Fruit fly (Drosophila melanogaster) whole organism, embryonic: ENCODE results near the gene Pc.

Source experiments
- Antp ChIP-seq: fragments of 200-800 bp; sonication (Bioruptor generic); optimal IDR thresholded peaks from 3 replicates; lab custom pipeline; 2016; ENCODE audit warnings: missing biosample characterization, missing genetic modification characterization
- CG1024 ChIP-seq: fragments of 200-800 bp; sonication (Bioruptor generic); IDR thresholded peaks from 2 replicates; pipeline ENCODE4 v1.3.6; 2022; ENCODE audit warnings: missing biosample characterization, missing genetic modification characterization
- CG11247 ChIP-seq: fragments of 200-800 bp; sonication (Bioruptor generic); IDR thresholded peaks from 2 replicates; pipeline ENCODE4 v1.3.6; 2022; ENCODE audit warnings: missing biosample characterization, missing genetic modification characterization
- CG11696 ChIP-seq: fragments of 200-800 bp; sonication (Bioruptor generic); IDR thresholded peaks from 2 replicates; pipeline ENCODE4 v1.3.6; 2022; ENCODE audit warnings: missing biosample characterization, missing genetic modification characterization
- CG12391 ChIP-seq: fragments of 200-800 bp; sonication (Bioruptor generic); optimal IDR thresholded peaks from 3 replicates; lab custom pipeline; 2018; ENCODE audit warnings: missing biosample characterization, mild to moderate bottlenecking, missing genetic modification characterization, moderate library complexity
- CG12769 ChIP-seq: fragments of 200-800 bp; sonication (Bioruptor generic); optimal IDR thresholded peaks from 2 replicates; lab custom pipeline; 2019; ENCODE audit warnings: missing biosample characterization, mild to moderate bottlenecking, missing genetic modification characterization, moderate library complexity
- CG13894 ChIP-seq: fragments of 200-800 bp; sonication (Bioruptor generic); optimal IDR thresholded peaks from 3 replicates; lab custom pipeline; 2018; ENCODE audit warnings: missing biosample characterization, mild to moderate bottlenecking, missing genetic modification characterization, moderate library complexity
- CG1792 ChIP-seq: fragments of 200-800 bp; sonication (Bioruptor generic); optimal IDR thresholded peaks from 2 replicates; lab custom pipeline; 2016; ENCODE audit warnings: missing biosample characterization, missing genetic modification characterization
- CG2199 ChIP-seq: fragments of 200-800 bp; sonication (Bioruptor generic); IDR thresholded peaks from 3 replicates; pipeline ENCODE4 v1.3.6; 2022; ENCODE audit warnings: missing biosample characterization, missing genetic modification characterization
- CG3163 ChIP-seq: fragments of 200-800 bp; sonication (Bioruptor generic); optimal IDR thresholded peaks from 3 replicates; lab custom pipeline; 2016; ENCODE audit warnings: missing biosample characterization, missing genetic modification characterization
- CG33557 ChIP-seq: fragments of 200-800 bp; sonication (Bioruptor generic); optimal IDR thresholded peaks from 2 replicates; lab custom pipeline; 2019; ENCODE audit warnings: missing biosample characterization, mild to moderate bottlenecking, missing genetic modification characterization, moderate library complexity
- CG4282 ChIP-seq: fragments of 200-800 bp; sonication (Bioruptor generic); optimal IDR thresholded peaks from 2 replicates; lab custom pipeline; 2016; ENCODE audit warnings: missing biosample characterization, missing genetic modification characterization
- CG6765 ChIP-seq: fragments of 200-800 bp; sonication (Bioruptor generic); optimal IDR thresholded peaks from 3 replicates; lab custom pipeline; 2017; ENCODE audit warnings: missing biosample characterization, mild to moderate bottlenecking, missing genetic modification characterization
- CG8281 ChIP-seq: fragments of 200-800 bp; sonication (Bioruptor generic); optimal IDR thresholded peaks from 2 replicates; lab custom pipeline; 2018; ENCODE audit warnings: missing biosample characterization, mild to moderate bottlenecking, missing genetic modification characterization, moderate library complexity
- Hmr ChIP-seq: fragments of 200-800 bp; sonication (Bioruptor generic); optimal IDR thresholded peaks from 3 replicates; lab custom pipeline; 2017; ENCODE audit warnings: mild to moderate bottlenecking, missing biosample characterization, missing genetic modification reagents, missing genetic modification characterization
- Hr3 ChIP-seq: fragments of 200-800 bp; sonication (Bioruptor generic); optimal IDR thresholded peaks from 3 replicates; lab custom pipeline; 2016; ENCODE audit warnings: missing biosample characterization, missing genetic modification characterization
- Mrtf ChIP-seq: fragments of 200-800 bp; sonication (Bioruptor generic); IDR thresholded peaks from 3 replicates; pipeline ENCODE4 v1.3.6; 2022; ENCODE audit warnings: missing biosample characterization, missing genetic modification characterization
- NfI ChIP-seq: fragments of 200-800 bp; sonication (Bioruptor generic); optimal IDR thresholded peaks from 3 replicates; lab custom pipeline; 2018; ENCODE audit warnings: missing biosample characterization, mild to moderate bottlenecking, missing genetic modification characterization, moderate library complexity
- abd-A ChIP-seq: fragments of 200-800 bp; sonication (Bioruptor generic); optimal IDR thresholded peaks from 3 replicates; lab custom pipeline; 2019; ENCODE audit warnings: missing biosample characterization, mild to moderate bottlenecking, missing genetic modification characterization, moderate library complexity
- caup ChIP-seq: fragments of 200-800 bp; sonication (Bioruptor generic); optimal IDR thresholded peaks from 3 replicates; lab custom pipeline; 2017; ENCODE audit warnings: missing biosample characterization, mild to moderate bottlenecking, missing genetic modification characterization, moderate library complexity; ENCODE audit not compliant: severe bottlenecking
- chinmo ChIP-seq: fragments of 200-800 bp; sonication (Bioruptor generic); IDR thresholded peaks from 4 replicates; pipeline ENCODE4 v1.3.6; 2022; ENCODE audit warnings: missing biosample characterization, missing genetic modification characterization; ENCODE audit not compliant: partially characterized antibody
- dm ChIP-seq: fragments of 200-800 bp; sonication (Bioruptor generic); optimal IDR thresholded peaks from 3 replicates; lab custom pipeline; 2016; ENCODE audit warnings: missing biosample characterization, missing genetic modification characterization
- dpn ChIP-seq, 2 experiments: fragments of 200-800 bp; sonication (Bioruptor generic); optimal IDR thresholded peaks; 3 replicates each; lab custom pipeline; 2016; ENCODE audit warnings: missing biosample characterization in 2 of 2, missing genetic modification characterization in 2 of 2
- fru ChIP-seq: fragments of >200 bp; optimal IDR thresholded peaks from 2 replicates; lab custom pipeline; 2017
- gsb-n ChIP-seq: fragments of 200-800 bp; sonication (Bioruptor generic); optimal IDR thresholded peaks from 3 replicates; lab custom pipeline; 2018; ENCODE audit warnings: missing biosample characterization, mild to moderate bottlenecking, missing genetic modification characterization
- lola ChIP-seq, 3 experiments: fragments of >200 bp in 2 of 3; fragments of 200-800 bp in 1 of 3; sonication (Bioruptor generic) in 1 of 3; optimal IDR thresholded peaks; 2 replicates each; lab custom pipeline; 2017 to 2019; ENCODE audit warnings: missing biosample characterization in 3 of 3, missing genetic modification characterization in 3 of 3, mild to moderate bottlenecking in 1 of 3, moderate library complexity in 1 of 3
- mirr ChIP-seq: fragments of 200-800 bp; sonication (Bioruptor generic); optimal IDR thresholded peaks from 3 replicates; lab custom pipeline; 2018; ENCODE audit warnings: missing biosample characterization, mild to moderate bottlenecking, missing genetic modification characterization
- pum ChIP-seq: fragments of 200-800 bp; sonication (Bioruptor generic); optimal IDR thresholded peaks from 2 replicates; lab custom pipeline; 2016; ENCODE audit warnings: missing biosample characterization, missing genetic modification characterization
- rib ChIP-seq: fragments of 200-800 bp; sonication (Bioruptor generic); IDR thresholded peaks from 2 replicates; pipeline ENCODE4 v1.3.6; 2022; ENCODE audit warnings: missing biosample characterization, missing genetic modification characterization
- sd ChIP-seq: fragments of 200-800 bp; sonication (Bioruptor generic); optimal IDR thresholded peaks from 3 replicates; lab custom pipeline; 2018; ENCODE audit warnings: missing biosample characterization, mild to moderate bottlenecking, missing genetic modification characterization, moderate library complexity
- sens ChIP-seq: fragments of 200-800 bp; sonication (Bioruptor generic); peaks from one replicate; lab custom pipeline; 2016; ENCODE audit warnings: missing biosample characterization, missing genetic modification characterization
- trh ChIP-seq: fragments of 200-800 bp; sonication (Bioruptor generic); optimal IDR thresholded peaks from 2 replicates; lab custom pipeline; 2016; ENCODE audit warnings: missing biosample characterization, missing genetic modification characterization
- vfl ChIP-seq: fragments of 200-800 bp; sonication (Bioruptor generic); optimal IDR thresholded peaks from 2 replicates; lab custom pipeline; 2016; ENCODE audit warnings: missing biosample characterization, missing genetic modification characterization
- vvl ChIP-seq: fragments of 200-800 bp; sonication (Bioruptor generic); IDR thresholded peaks from 2 replicates; pipeline ENCODE4 v1.3.6; 2022; ENCODE audit warnings: missing biosample characterization, missing genetic modification characterization

Gene Pc

dm6 chr3L:21300280-21300679 lies 17.5 kb downstream of the Pc start, which contains the start of gene Cpr78Cc (continued):
- TF ChIP-seq CG1024 (no peak), CG12391 (tag; lab: Kevin White, UChicago) (no peak), CG33557 (GFP tag; lab: Kevin White, UChicago) (no peak), CG6765 (GFP tag; lab: Kevin White, UChicago) (no peak), CG13894 (tag; lab: Kevin White, UChicago) (peak; percentile 15), Mrtf (GFP tag; lab: Robert Waterston, UW) (no peak), Antp (GFP tag; lab: Kevin White, UChicago) (no peak), rib (GFP tag; lab: Robert Waterston, UW) (no peak)

DNA sequence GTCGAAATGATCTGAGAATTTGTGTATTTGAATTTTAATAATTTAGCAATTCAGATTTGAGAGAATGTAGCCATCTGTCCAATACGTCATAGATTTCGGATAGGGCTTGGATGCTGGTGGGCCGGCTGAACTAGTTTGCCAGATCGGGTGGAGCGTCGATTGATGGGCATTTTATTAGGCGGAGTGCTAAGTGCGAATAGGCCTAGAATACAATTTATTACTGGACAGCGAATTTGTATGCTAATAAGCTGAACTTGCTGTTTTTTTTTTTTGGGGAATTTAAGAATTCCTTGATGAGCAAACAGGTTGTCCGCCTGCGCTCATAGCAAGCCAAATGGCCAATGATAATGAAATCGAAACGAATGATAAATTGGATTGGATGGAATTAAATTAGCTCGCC lies 18.6 kb downstream of the Pc start:
- TF ChIP-seq abd-A (peak; percentile 86), CG13894 (tag; lab: Kevin White, UChicago) (peak; percentile 45), chinmo (GFP tag; lab: Robert Waterston, UW) (0 out of 4 replicates have a peak, but pooled peaks have one; percentile 37), CG1792 (GFP tag; lab: Kevin White, UChicago) (no peak), sd (tag; lab: Kevin White, UChicago) (peak; percentile 82), gsb-n (no peak)
- TF ChIP-seq, all 482 proteins: peak for 4

DNA sequence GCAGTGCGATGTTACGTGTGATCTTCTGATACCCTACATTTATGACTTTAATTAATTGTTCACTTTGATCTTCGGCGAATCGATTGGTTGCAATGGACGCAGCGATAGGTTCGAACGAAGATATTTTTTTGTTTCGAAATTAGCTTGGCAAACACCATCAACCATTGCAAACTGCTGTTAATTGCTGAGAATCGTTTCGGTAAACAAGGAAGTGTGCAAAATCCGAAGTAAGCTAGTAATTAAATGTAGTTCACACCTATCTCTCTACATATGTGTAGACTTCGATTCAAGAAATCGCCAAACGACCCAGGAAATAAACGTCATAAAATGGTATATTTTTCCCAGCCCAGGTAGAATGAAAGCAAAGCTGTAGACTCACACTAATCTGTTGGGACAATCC lies 19.4 kb downstream of the Pc start, which contains the start of gene CG43702:
TSS of gene CG43702 (plus strand) at position 301 of the 400 bp plus-strand sequence.
- TF ChIP-seq sens (GFP tag; lab: Kevin White, UChicago) (peak; percentile 22), vfl (no peak)

- no peak for TF ChIP-seq CG4282 (GFP tag; lab: Kevin White, UChicago)
- TF ChIP-seq dm (GFP tag; lab: Kevin White, UChicago): no peak
- TF ChIP-seq Hmr (GFP tag; lab: Kevin White, UChicago): no peak
- no peak for TF ChIP-seq caup (GFP tag; lab: Kevin White, UChicago)
- no peak for TF ChIP-seq rib (GFP tag; lab: Robert Waterston, UW)
- TF ChIP-seq CG3163 (GFP tag; lab: Kevin White, UChicago): no peak
- TF ChIP-seq dpn (GFP tag; optimal IDR thresholded peaks at IDR 0.05; lab: Kevin White, UChicago): no peak
- TF ChIP-seq CG11696 (GFP tag; lab: Robert Waterston, UW): no peak
- TF ChIP-seq NfI (GFP tag; lab: Kevin White, UChicago): no peak
These were observed 20.1 kb downstream of the Pc start, which contains the start of gene Edg78E for dm6 chr3L:21297703-21298102. TSS of gene Edg78E (minus strand) at chr3L:21297803.

DNA sequence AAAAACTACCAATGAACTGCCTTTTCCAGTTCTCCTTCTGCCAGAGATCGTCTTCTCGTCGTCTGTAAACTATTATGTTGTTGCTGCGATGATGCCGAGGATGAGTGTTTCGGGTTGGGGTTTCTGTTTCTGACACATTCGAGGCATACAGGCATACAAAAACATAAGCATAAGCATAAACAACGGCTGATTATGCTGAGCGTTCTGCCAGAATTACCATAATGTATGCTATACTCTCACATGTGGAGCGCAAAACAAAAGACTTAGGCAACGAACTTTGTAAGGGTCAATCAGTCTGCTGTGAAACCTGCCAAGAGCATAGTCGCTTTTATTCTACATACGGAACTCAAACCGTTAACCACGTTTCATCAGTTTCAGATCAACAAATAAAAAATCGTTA lies 23.6 kb downstream of the Pc start, which contains the start of gene Cpr78Cb:
TSS of gene Cpr78Cb (plus strand) at position 291 of the 400 bp plus-strand sequence.
- TF ChIP-seq CG13894 (tag; lab: Kevin White, UChicago) (peak; percentile 22), abd-A (peak; percentile 80), mirr (GFP tag; lab: Kevin White, UChicago) (no peak), chinmo (GFP tag; lab: Robert Waterston, UW) (0 out of 4 replicates have a peak, but pooled peaks have one; percentile 6), vvl (peak; percentile 65; the same call in 1 of the 2 replicates), CG11247 (0 out of 2 replicates have a peak, but pooled peaks have one; percentile 44), Hr3 (GFP tag; lab: Kevin White, UChicago) (no peak), CG8281 (tag; lab: Kevin White, UChicago) (no peak), lola (GFP tag; optimal IDR thresholded peaks at IDR 0.05; lab: Kevin White, UChicago) (peak in 1 of 3 experiments; percentile 49), fru (lab: Kevin White, UChicago) (no peak), CG2199 (GFP tag; lab: Robert Waterston, UW) (0 out of 3 replicates have a peak, but pooled peaks have one; percentile 53), trh (GFP tag; lab: Kevin White, UChicago) (no peak), CG12769 (tag; lab: Kevin White, UChicago) (peak; percentile 47), pum (GFP tag; lab: Kevin White, UChicago) (no peak)
